Worm (Caenorhabditis elegans): Measurements from ENCODE around the gene dpm-3.

DNA sequence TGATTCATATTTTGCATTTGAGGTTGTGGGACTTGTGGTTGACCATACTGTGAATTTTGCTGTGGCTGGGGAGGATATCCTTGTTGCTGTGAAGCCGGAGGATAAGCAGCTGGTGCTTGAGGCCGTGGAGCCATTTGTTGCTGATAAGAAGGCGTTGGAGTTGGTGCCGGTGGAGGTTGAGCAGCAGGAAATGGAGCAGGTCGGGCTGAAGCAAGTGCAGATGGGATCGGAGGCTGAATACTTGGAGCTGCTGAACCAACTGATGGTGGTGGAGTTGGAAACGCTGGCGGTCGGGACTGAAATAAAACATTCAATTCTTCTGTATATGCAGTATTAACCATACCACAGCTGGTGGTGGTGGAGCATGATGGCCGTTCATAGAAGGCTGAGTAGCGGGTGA is 31.4 kb upstream of the dpm-3 start:
- TF ChIP-seq W03F9.2 (tag; optimal IDR thresholded peaks at IDR 0.05) (no peak), him-1 (tag; optimal IDR thresholded peaks at IDR 0.05) (no peak)

Measured in whole organism, L4/young adult.